Worm (Caenorhabditis elegans): ENCODE measurements around the gene srd-41.
"Not testable (repeated sequence)": the region's sequence is repeated elsewhere in the genome, so short reads cannot be mapped to it uniquely, and the experiment has no call there.

DNA sequence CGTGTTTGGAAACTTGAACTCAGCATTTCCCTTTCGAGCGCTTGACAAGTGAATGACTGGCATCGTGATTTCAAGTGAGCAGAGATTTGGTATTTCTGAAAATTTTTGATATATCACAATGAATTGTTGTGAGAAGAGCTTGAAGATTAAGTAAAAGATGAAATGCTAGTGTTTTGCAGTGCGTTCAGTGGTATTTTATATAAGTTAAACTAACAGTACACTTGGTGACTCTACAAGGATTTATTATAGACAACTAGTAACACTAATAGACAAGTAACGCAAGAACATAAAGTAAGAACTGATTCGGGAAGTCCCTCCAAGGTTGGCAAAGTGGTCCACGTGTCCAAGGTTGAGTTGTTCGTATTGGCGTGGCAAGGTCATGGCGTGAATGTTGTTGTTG, 23.8 kb upstream of the srd-41 start, which contains the start of gene dot-1.3:
- not testable (repeated sequence) for TF ChIP-seq him-1, dao-5 (tag; optimal IDR thresholded peaks at IDR 0.05)
